Worm (Caenorhabditis elegans): Measurements from ENCODE around the gene ctbp-1.

ctbp-1 gene

DNA sequence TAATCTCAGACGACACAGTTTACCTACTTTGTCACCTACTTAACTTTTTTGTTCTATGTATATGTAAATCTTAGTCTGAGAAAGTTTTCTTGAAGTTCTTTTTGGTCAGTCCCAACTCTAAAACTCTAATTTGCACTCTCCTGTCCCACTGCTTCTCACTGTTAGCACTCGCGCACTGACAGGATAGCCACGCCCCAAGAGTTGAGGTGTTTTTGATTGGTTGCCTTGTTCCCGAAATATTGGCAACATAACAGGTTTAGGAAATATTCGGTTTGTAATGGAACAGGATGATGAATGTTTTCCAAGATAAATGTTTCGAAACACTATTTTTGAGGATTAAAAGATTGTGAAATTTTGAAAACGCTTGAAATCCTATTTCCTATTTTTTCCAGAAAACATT lies 45.4 kb upstream of the ctbp-1 start:
- TF ChIP-seq unc-55 (GFP tag; optimal IDR thresholded peaks at IDR 0.05) (peak; percentile 70), peb-1 (tag; optimal IDR thresholded peaks at IDR 0.05) (no peak), ztf-1 (GFP tag; conservative IDR thresholded peaks at IDR 0.05) (no peak)

ce11 chrX:5818176-5818575 lies 44.3 kb upstream of the ctbp-1 start:
- TF ChIP-seq F13H6.1 (tag; optimal IDR thresholded peaks at IDR 0.05): peak; percentile 6
- peak; percentile 51 for TF ChIP-seq nhr-21 (tag; optimal IDR thresholded peaks at IDR 0.05)
- no peak for TF ChIP-seq Y55F3AM.14 (GFP tag; optimal IDR thresholded peaks at IDR 0.05)

- peak; percentile 55 for TF ChIP-seq egl-27 (tag; optimal IDR thresholded peaks at IDR 0.05)
- TF ChIP-seq nhr-77 (tag; optimal IDR thresholded peaks at IDR 0.05): no peak
- no peak for TF ChIP-seq elt-1 (tag; optimal IDR thresholded peaks at IDR 0.05)
- TF ChIP-seq C34F6.9 (tag; optimal IDR thresholded peaks at IDR 0.05): peak; percentile 42
- TF ChIP-seq Y55F3AM.14 (GFP tag; optimal IDR thresholded peaks at IDR 0.05): peak; percentile 18
- TF ChIP-seq mdl-1 (tag; optimal IDR thresholded peaks at IDR 0.05): peak in 1 of 2 experiments; percentile 8
- no peak for TF ChIP-seq peb-1 (tag; optimal IDR thresholded peaks at IDR 0.05)
- TF ChIP-seq sma-3 (GFP tag; optimal IDR thresholded peaks at IDR 0.05): no peak
- TF ChIP-seq unc-39 (tag; optimal IDR thresholded peaks at IDR 0.05): no peak
- TF ChIP-seq unc-62 (GFP tag; optimal IDR thresholded peaks at IDR 0.05): no peak
- peak; percentile 60 for TF ChIP-seq zag-1 (tag; optimal IDR thresholded peaks at IDR 0.05)
- peak in 1 of 2 experiments; percentile 35 for TF ChIP-seq lsy-2 (tag; optimal IDR thresholded peaks at IDR 0.05)
- no peak for TF ChIP-seq ceh-82 (tag; optimal IDR thresholded peaks at IDR 0.05)
- peak; percentile 81 for TF ChIP-seq F13H6.1 (tag; optimal IDR thresholded peaks at IDR 0.05)
- no peak for TF ChIP-seq R02D3.7 (tag; optimal IDR thresholded peaks at IDR 0.05)
- TF ChIP-seq sma-9 (GFP tag; optimal IDR thresholded peaks at IDR 0.05): peak; percentile 57
- TF ChIP-seq sma-9 (tag; optimal IDR thresholded peaks at IDR 0.05): no peak
- TF ChIP-seq unc-55 (GFP tag; optimal IDR thresholded peaks at IDR 0.05): peak; percentile 57
- no peak for TF ChIP-seq dmd-4 (tag; optimal IDR thresholded peaks at IDR 0.05)
- peak; percentile 7 for TF ChIP-seq nhr-6 (tag; optimal IDR thresholded peaks at IDR 0.05)
- no peak for TF ChIP-seq ztf-11 (tag; optimal IDR thresholded peaks at IDR 0.05)
- TF ChIP-seq nhr-129 (tag; optimal IDR thresholded peaks at IDR 0.05): peak; percentile 69
These were observed 42.6 kb upstream of the ctbp-1 start for ce11 chrX:5819702-5820470.

DNA sequence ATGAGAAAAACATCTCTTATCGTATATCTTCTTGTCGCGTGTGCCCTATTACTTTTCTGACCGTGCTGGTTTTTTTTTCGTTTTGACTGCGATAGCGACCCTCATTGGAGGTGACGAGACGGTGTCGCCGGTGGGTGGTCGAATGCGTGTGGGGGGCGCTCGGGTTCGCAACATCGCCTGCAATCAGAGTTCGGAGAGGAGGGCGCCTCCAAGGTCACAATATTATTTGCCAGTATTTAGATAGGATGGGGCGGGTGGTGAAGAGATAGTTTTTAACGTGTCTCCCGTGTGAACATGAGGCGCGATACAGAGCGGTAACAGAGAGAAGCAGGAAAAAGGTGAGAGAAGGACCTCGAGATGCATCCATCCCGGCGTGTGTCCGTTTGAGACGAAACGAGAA lies 41.6 kb upstream of the ctbp-1 start:
- TF ChIP-seq Y55F3AM.14 (GFP tag; optimal IDR thresholded peaks at IDR 0.05): no peak
- TF ChIP-seq nhr-11 (tag; optimal IDR thresholded peaks at IDR 0.05): no peak
- TF ChIP-seq ceh-82 (tag; optimal IDR thresholded peaks at IDR 0.05): no peak
- TF ChIP-seq ztf-4 (tag; optimal IDR thresholded peaks at IDR 0.05): no peak
- TF ChIP-seq unc-39 (tag; optimal IDR thresholded peaks at IDR 0.05): no peak
- TF ChIP-seq peb-1 (tag; optimal IDR thresholded peaks at IDR 0.05): no peak
- peak; percentile 21 for TF ChIP-seq blmp-1 (tag; optimal IDR thresholded peaks at IDR 0.05; ENCODE audit: insufficient read depth)
- TF ChIP-seq ztf-1 (GFP tag; conservative IDR thresholded peaks at IDR 0.05): no peak
- TF ChIP-seq sma-3 (GFP tag; optimal IDR thresholded peaks at IDR 0.05): peak; percentile 44
- no peak for TF ChIP-seq nhr-12 (tag; optimal IDR thresholded peaks at IDR 0.05)
- no peak for TF ChIP-seq nhr-129 (tag; optimal IDR thresholded peaks at IDR 0.05)
- TF ChIP-seq gmeb-1 (tag; optimal IDR thresholded peaks at IDR 0.05): no peak
- no peak for TF ChIP-seq unc-62 (GFP tag; optimal IDR thresholded peaks at IDR 0.05)
- no peak for TF ChIP-seq ztf-11 (tag; optimal IDR thresholded peaks at IDR 0.05)
- no peak for TF ChIP-seq nhr-6 (tag; optimal IDR thresholded peaks at IDR 0.05)
- no peak for TF ChIP-seq elt-1 (tag; optimal IDR thresholded peaks at IDR 0.05)
- no peak for TF ChIP-seq C34F6.9 (tag; optimal IDR thresholded peaks at IDR 0.05)
- TF ChIP-seq F13H6.1 (tag; optimal IDR thresholded peaks at IDR 0.05): peak; percentile 1
- no peak for TF ChIP-seq ZK546.5 (tag; optimal IDR thresholded peaks at IDR 0.05)
- TF ChIP-seq alr-1 (tag; optimal IDR thresholded peaks at IDR 0.05): no peak
- TF ChIP-seq R02D3.7 (tag; optimal IDR thresholded peaks at IDR 0.05): no peak
- peak; percentile 20 for TF ChIP-seq sma-9 (GFP tag; optimal IDR thresholded peaks at IDR 0.05)
- TF ChIP-seq sma-9 (tag; optimal IDR thresholded peaks at IDR 0.05): no peak
- TF ChIP-seq ama-1 (optimal IDR thresholded peaks at IDR 0.05): no peak
- TF ChIP-seq unc-55 (GFP tag; optimal IDR thresholded peaks at IDR 0.05): no peak
- TF ChIP-seq elt-3 (tag; optimal IDR thresholded peaks at IDR 0.05): no peak
- TF ChIP-seq mbf-1 (tag; optimal IDR thresholded peaks at IDR 0.05): no peak
- TF ChIP-seq sem-4 (tag; optimal IDR thresholded peaks at IDR 0.05): no peak
- no peak for TF ChIP-seq egl-27 (tag; optimal IDR thresholded peaks at IDR 0.05)
- peak; percentile 50 for TF ChIP-seq nhr-25 (tag; optimal IDR thresholded peaks at IDR 0.05)
- TF ChIP-seq mdl-1 (tag; optimal IDR thresholded peaks at IDR 0.05): peak in 1 of 2 experiments; percentile 23
- no peak for TF ChIP-seq nhr-10 (tag; optimal IDR thresholded peaks at IDR 0.05)
- TF ChIP-seq lin-39 (tag; optimal IDR thresholded peaks at IDR 0.05): no peak
- TF ChIP-seq snpc-4 (tag; optimal IDR thresholded peaks at IDR 0.05): no peak
- TF ChIP-seq crh-2 (tag; optimal IDR thresholded peaks at IDR 0.05): no peak
- no peak for TF ChIP-seq nhr-77 (tag; optimal IDR thresholded peaks at IDR 0.05)
- TF ChIP-seq lin-11 (tag; optimal IDR thresholded peaks at IDR 0.05): no peak
- TF ChIP-seq dmd-4 (tag; optimal IDR thresholded peaks at IDR 0.05): no peak
- peak; percentile 59 for TF ChIP-seq ceh-16 (tag; optimal IDR thresholded peaks at IDR 0.05)
- no peak for TF ChIP-seq aly-2 (tag; optimal IDR thresholded peaks at IDR 0.05)
- TF ChIP-seq nhr-21 (tag; optimal IDR thresholded peaks at IDR 0.05): peak; percentile 30
- no peak for TF ChIP-seq skn-1 (tag; optimal IDR thresholded peaks at IDR 0.05)

Measured in whole organism, L2 larva.